Fruit fly (Drosophila melanogaster): ENCODE results near the gene Hira.

The Hira gene

DNA sequence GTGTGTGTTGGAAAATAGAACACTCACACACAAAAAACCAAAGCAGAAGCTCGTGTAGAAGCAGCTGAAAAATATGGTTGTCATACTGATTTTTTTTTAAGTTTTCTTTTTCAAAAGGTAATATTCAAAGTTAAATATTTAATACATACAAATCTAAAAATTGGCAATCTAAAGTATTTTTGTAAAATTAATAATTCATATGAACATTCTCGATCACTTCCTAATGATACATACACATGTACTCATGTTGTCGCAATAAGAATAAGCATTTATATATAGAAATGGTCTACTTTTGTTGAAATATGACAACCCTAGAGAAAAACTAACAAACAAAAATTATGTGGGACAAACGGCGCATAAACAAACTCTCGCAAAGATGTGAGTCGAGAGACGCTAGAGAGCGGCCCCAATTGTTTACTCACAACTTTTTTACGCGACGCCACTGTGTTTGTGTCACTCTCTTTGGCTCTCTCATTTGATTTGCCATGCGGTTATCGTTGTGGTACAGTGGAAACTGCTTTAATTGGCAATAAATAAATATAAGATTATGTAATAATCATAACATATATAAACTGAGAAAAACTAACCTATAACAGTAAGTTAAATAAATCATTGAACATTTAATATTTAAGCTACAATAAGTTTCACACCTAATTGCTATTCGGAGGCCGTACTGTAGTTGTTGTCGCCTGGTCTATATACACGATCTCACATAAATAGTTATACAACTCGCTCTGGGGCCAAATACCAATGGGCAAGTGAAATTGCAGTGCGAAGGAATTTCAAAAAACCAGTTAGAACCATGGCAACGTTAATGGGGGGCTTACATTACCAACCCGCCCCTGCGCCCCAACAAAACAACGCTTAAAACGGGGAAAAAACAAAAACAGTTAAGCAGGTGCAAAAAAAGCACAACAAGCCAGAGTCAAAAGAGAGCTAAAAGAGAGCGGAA, 15.2 kb upstream of the Hira start (continued):
- TF ChIP-seq unpg (GFP tag; optimal IDR thresholded peaks at IDR 0.05) (peak; percentile 98), CG17359 (tag; optimal IDR thresholded peaks at IDR 0.05) (peak; percentile 99), jing (GFP tag; optimal IDR thresholded peaks at IDR 0.05) (peak; percentile 95), Max (GFP tag; optimal IDR thresholded peaks at IDR 0.05) (peak; percentile 80), kni (GFP tag; optimal IDR thresholded peaks at IDR 0.05) (peak; percentile 97), CG3847 (GFP tag; IDR thresholded peaks at IDR 0.05) (peak; percentile 99), fd102C (GFP tag; optimal IDR thresholded peaks at IDR 0.05) (peak; percentile 60), CG2120 (GFP tag; optimal IDR thresholded peaks at IDR 0.05) (peak; percentile 97), Nf-YB (GFP tag; optimal IDR thresholded peaks at IDR 0.05) (peak; percentile 87), D19B (GFP tag; optimal IDR thresholded peaks at IDR 0.05) (peak; percentile 74), Xbp1 (GFP tag; optimal IDR thresholded peaks at IDR 0.05) (peak; percentile 96), CG10959 (GFP tag; IDR thresholded peaks at IDR 0.05) (peak; percentile 91), CG3163 (GFP tag; optimal IDR thresholded peaks at IDR 0.05) (peak; percentile 90), Sry-β (GFP tag; optimal IDR thresholded peaks at IDR 0.05) (peak; percentile 66), z (GFP tag; IDR thresholded peaks at IDR 0.05) (peak; percentile 84), tgo (GFP tag; IDR thresholded peaks at IDR 0.05) (peak; percentile 99), CG10147 (GFP tag; optimal IDR thresholded peaks at IDR 0.05) (peak; percentile 98), CG6272 (GFP tag; IDR thresholded peaks at IDR 0.05) (peak; percentile 97), chif (GFP tag; optimal IDR thresholded peaks at IDR 0.05) (peak; percentile 31 to 73), ranshi (GFP tag; IDR thresholded peaks at IDR 0.05) (peak; percentile 99), CG30403 (GFP tag; optimal IDR thresholded peaks at IDR 0.05) (peak; percentile 97), CG4820 (GFP tag; optimal IDR thresholded peaks at IDR 0.05) (peak; percentile 92), CG33557 (GFP tag; optimal IDR thresholded peaks at IDR 0.05) (peak; percentile 94), hbn (GFP tag; IDR thresholded peaks at IDR 0.05; ENCODE audit: partially characterized antibody) (no peak), CG31224 (GFP tag; IDR thresholded peaks at IDR 0.05) (peak; percentile 96), abd-A (tag; optimal IDR thresholded peaks at IDR 0.05) (peak; percentile 98), sug (tag; optimal IDR thresholded peaks at IDR 0.05) (peak; percentile 99), CG6854 (GFP tag; optimal IDR thresholded peaks at IDR 0.05) (peak; percentile 97), cwo (GFP tag; optimal IDR thresholded peaks at IDR 0.05) (peak; percentile 94), CG1647 (GFP tag; optimal IDR thresholded peaks at IDR 0.05) (peak; percentile 68), h (optimal IDR thresholded peaks at IDR 0.05) (no peak), Optix (GFP tag; IDR thresholded peaks at IDR 0.05) (peak; percentile 95), Aef1 (GFP tag; IDR thresholded peaks at IDR 0.05) (peak; percentile 98), usp (GFP tag; optimal IDR thresholded peaks at IDR 0.05) (no peak), otp (GFP tag; IDR thresholded peaks at IDR 0.05) (peak; percentile 98), bcd (GFP tag; optimal IDR thresholded peaks at IDR 0.05) (peak; percentile 97), fu2 (GFP tag; optimal IDR thresholded peaks at IDR 0.05) (peak; percentile 72), Atf6 (GFP tag; IDR thresholded peaks at IDR 0.05) (peak; percentile 99), ci (GFP tag; IDR thresholded peaks at IDR 0.05) (peak; percentile 99), NC2β (GFP tag; optimal IDR thresholded peaks at IDR 0.05) (peak; percentile 19), sr (GFP tag; IDR thresholded peaks at IDR 0.05) (peak; percentile 91), stc (GFP tag; IDR thresholded peaks at IDR 0.05) (peak; percentile 98), CG2875 (GFP tag; optimal IDR thresholded peaks at IDR 0.05) (peak; percentile 90), ewg (GFP tag; optimal IDR thresholded peaks at IDR 0.05) (peak; percentile 91), CG10654 (GFP tag; optimal IDR thresholded peaks at IDR 0.05) (peak; percentile 97), CG7963 (GFP tag; IDR thresholded peaks at IDR 0.05; ENCODE audit: partially characterized antibody) (no peak), yki (optimal IDR thresholded peaks at IDR 0.05) (no peak), pzg (GFP tag; optimal IDR thresholded peaks at IDR 0.05) (peak; percentile 20), Dbx (GFP tag; IDR thresholded peaks at IDR 0.05) (peak; percentile 99)
